Fruit fly (Drosophila melanogaster): Measurements from ENCODE around the gene CG15169.
A peak's percentile ranks its signal among the peaks of the same experiment; 100 is the strongest.

The CG15169 gene

DNA sequence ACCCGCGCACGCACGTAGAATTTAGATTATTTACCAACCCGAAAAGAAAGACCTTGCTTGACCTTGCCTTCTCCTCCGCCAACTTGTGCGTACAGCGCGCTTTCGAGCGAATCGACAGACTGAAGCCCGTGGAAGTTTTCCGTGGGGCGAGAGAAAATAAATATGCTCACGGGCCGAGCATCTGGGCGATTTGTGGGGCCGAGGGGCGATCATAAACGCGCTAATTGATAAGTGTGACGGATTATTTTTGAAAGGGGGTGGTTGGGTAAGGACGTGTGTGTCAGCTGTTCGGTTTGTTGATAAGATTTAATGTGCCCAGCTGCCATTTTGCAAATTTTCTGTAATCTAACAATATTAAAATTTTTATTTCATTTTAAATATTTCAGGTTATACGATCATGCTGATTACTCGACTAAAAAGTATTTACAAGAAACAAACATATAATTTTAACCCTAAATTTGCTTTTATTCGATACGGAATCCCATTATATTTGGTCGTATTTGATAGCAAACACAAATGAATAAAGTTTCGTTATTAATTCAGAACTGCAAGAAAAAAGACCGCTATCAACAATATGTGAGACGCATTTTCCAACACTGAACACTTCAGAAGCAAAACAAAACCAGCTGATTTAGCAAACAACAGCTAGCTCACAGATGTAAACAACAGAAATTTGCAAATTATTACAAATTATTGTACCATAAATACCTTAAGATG, 16.6 kb upstream of the CG15169 start, which contains the start of the genes L2HGDH and CG10431 (continued):
- TF ChIP-seq CG9797 (GFP tag; optimal IDR thresholded peaks at IDR 0.05) (peak; percentile 65), Doc3 (GFP tag; IDR thresholded peaks at IDR 0.05; ENCODE audit: partially characterized antibody) (no peak), CG4404 (GFP tag; IDR thresholded peaks at IDR 0.05) (no peak), CG9932 (GFP tag; IDR thresholded peaks at IDR 0.05) (peak; percentile 67), Hmx (GFP tag; optimal IDR thresholded peaks at IDR 0.05) (peak; percentile 61), CG15011 (GFP tag; optimal IDR thresholded peaks at IDR 0.05) (peak; percentile 2), slp2 (GFP tag; optimal IDR thresholded peaks at IDR 0.05) (no peak), Trl (optimal IDR thresholded peaks at IDR 0.05) (peak in 1 of 2 experiments; percentile 48), Trl (GFP tag; optimal IDR thresholded peaks at IDR 0.05) (peak; percentile 48), Blimp-1 (GFP tag; optimal IDR thresholded peaks at IDR 0.05) (peak; percentile 32), peb (GFP tag; IDR thresholded peaks at IDR 0.05) (no peak), cato (GFP tag; optimal IDR thresholded peaks at IDR 0.05; ENCODE audit: borderline replicate concordance) (peak; percentile 51), fd64A (GFP tag; optimal IDR thresholded peaks at IDR 0.05) (peak; percentile 21), Tbp (GFP tag; optimal IDR thresholded peaks at IDR 0.05) (no peak), sima (GFP tag; optimal IDR thresholded peaks at IDR 0.05) (no peak), Max (GFP tag; optimal IDR thresholded peaks at IDR 0.05) (peak; percentile 72), ato (GFP tag; IDR thresholded peaks at IDR 0.05; ENCODE audit: partially characterized antibody) (no peak), ac (GFP tag; optimal IDR thresholded peaks at IDR 0.05) (no peak), B-H2 (GFP tag; optimal IDR thresholded peaks at IDR 0.05) (peak; percentile 49), zf30C (GFP tag; optimal IDR thresholded peaks at IDR 0.05) (no peak), slou (GFP tag; optimal IDR thresholded peaks at IDR 0.05) (no peak), Side (GFP tag; optimal IDR thresholded peaks at IDR 0.05) (peak; percentile 7), CG17612 (GFP tag; IDR thresholded peaks at IDR 0.05) (no peak), Chrac-16 (GFP tag; optimal IDR thresholded peaks at IDR 0.05) (peak; percentile 60), YL-1 (GFP tag; optimal IDR thresholded peaks at IDR 0.05) (peak; percentile 52), fd102C (GFP tag; optimal IDR thresholded peaks at IDR 0.05) (no peak), CG6175 (GFP tag; IDR thresholded peaks at IDR 0.05) (no peak), CG2120 (GFP tag; optimal IDR thresholded peaks at IDR 0.05) (peak; percentile 77), CG14441 (GFP tag; IDR thresholded peaks at IDR 0.05) (peak; percentile 40; the same call in 1 of the 2 replicates), CG13123 (GFP tag; optimal IDR thresholded peaks at IDR 0.05) (peak; percentile 21), CG13287 (GFP tag; IDR thresholded peaks at IDR 0.05; ENCODE audit: partially characterized antibody) (peak; percentile 34; the same call in 1 of the 2 replicates), bcd (GFP tag; optimal IDR thresholded peaks at IDR 0.05) (peak; percentile 52), insv (GFP tag; optimal IDR thresholded peaks at IDR 0.05) (peak in 1 of 2 experiments; percentile 63), dmrt11E (tag; optimal IDR thresholded peaks at IDR 0.05) (peak; percentile 47), CG43689 (GFP tag; IDR thresholded peaks at IDR 0.05) (no peak), ase (GFP tag; IDR thresholded peaks at IDR 0.05) (no peak), crc (GFP tag; optimal IDR thresholded peaks at IDR 0.05) (no peak), oc (tag; optimal IDR thresholded peaks at IDR 0.05) (peak; percentile 60), emc (GFP tag; optimal IDR thresholded peaks at IDR 0.05) (no peak), CG7357 (GFP tag; IDR thresholded peaks at IDR 0.05) (no peak), CG18011 (GFP tag; optimal IDR thresholded peaks at IDR 0.05) (peak; percentile 71), CG13624 (GFP tag; optimal IDR thresholded peaks at IDR 0.05) (no peak), lola (GFP tag; optimal IDR thresholded peaks at IDR 0.05) (peak in 1 of 3 experiments; percentile 69), al (GFP tag; IDR thresholded peaks at IDR 0.05) (no peak), tin (GFP tag; optimal IDR thresholded peaks at IDR 0.05) (peak; percentile 69), Nf-YB (GFP tag; optimal IDR thresholded peaks at IDR 0.05) (peak; percentile 37), CG3407 (GFP tag; optimal IDR thresholded peaks at IDR 0.05) (no peak), Lhr (GFP tag; optimal IDR thresholded peaks at IDR 0.05) (peak; percentile 36), CG13296 (GFP tag; optimal IDR thresholded peaks at IDR 0.05) (peak; percentile 73)

Data from whole organism, embryonic.